Fruit fly (Drosophila melanogaster) whole organism, embryonic: ENCODE measurements around the gene Ptth.

Source experiments
- Asciz ChIP-seq: fragments of 200-800 bp; sonication (Bioruptor generic); optimal IDR thresholded peaks from 2 replicates; lab custom pipeline; 2017; ENCODE audit warnings: missing biosample characterization, mild to moderate bottlenecking, missing genetic modification characterization, missing genetic modification reagents
- CG10321 ChIP-seq: fragments of 200-800 bp; sonication (Bioruptor generic); IDR thresholded peaks from 2 replicates; pipeline ENCODE4 v1.3.6; 2022; ENCODE audit warnings: missing biosample characterization, missing genetic modification characterization
- CG10959 ChIP-seq: fragments of 200-800 bp; sonication (Bioruptor generic); IDR thresholded peaks from 2 replicates; pipeline ENCODE4 v1.3.6; 2022; ENCODE audit warnings: missing biosample characterization, missing genetic modification characterization
- CG11456 ChIP-seq: fragments of 200-800 bp; sonication (Bioruptor generic); IDR thresholded peaks from 3 replicates; pipeline ENCODE4 v1.3.6; 2022; ENCODE audit warnings: missing biosample characterization, missing genetic modification characterization
- CG11723 ChIP-seq: fragments of 200-800 bp; sonication (Bioruptor generic); optimal IDR thresholded peaks from 2 replicates; lab custom pipeline; 2017; ENCODE audit warnings: missing biosample characterization, mild to moderate bottlenecking, missing genetic modification characterization
- CG12219 ChIP-seq: fragments of 200-800 bp; sonication (Bioruptor generic); optimal IDR thresholded peaks from 3 replicates; lab custom pipeline; 2018; ENCODE audit warnings: missing biosample characterization, mild to moderate bottlenecking, missing genetic modification characterization
- CG15011 ChIP-seq: fragments of 200-800 bp; sonication (Bioruptor generic); optimal IDR thresholded peaks from 3 replicates; lab custom pipeline; 2018; ENCODE audit warnings: missing biosample characterization, mild to moderate bottlenecking, missing genetic modification characterization
- CG2120 ChIP-seq: fragments of 200-800 bp; sonication (Bioruptor generic); optimal IDR thresholded peaks from 3 replicates; lab custom pipeline; 2016; ENCODE audit warnings: missing biosample characterization, missing genetic modification characterization
- CG2678 ChIP-seq: fragments of 200-800 bp; sonication (Bioruptor generic); optimal IDR thresholded peaks from 3 replicates; lab custom pipeline; 2019; ENCODE audit warnings: missing biosample characterization, mild to moderate bottlenecking, missing genetic modification characterization, moderate library complexity
- CG31224 ChIP-seq: fragments of 200-800 bp; sonication (Bioruptor generic); IDR thresholded peaks from 2 replicates; pipeline ENCODE4 v1.3.6; 2022; ENCODE audit warnings: missing biosample characterization, missing genetic modification characterization
- CG42726 ChIP-seq: fragments of 200-800 bp; sonication (Bioruptor generic); IDR thresholded peaks from 2 replicates; pipeline ENCODE4 v1.3.6; 2022; ENCODE audit warnings: missing biosample characterization, missing genetic modification characterization; ENCODE audit not compliant: partially characterized antibody
- CG4424 ChIP-seq: fragments of 200-800 bp; sonication (Bioruptor generic); optimal IDR thresholded peaks from 3 replicates; lab custom pipeline; 2016; ENCODE audit warnings: missing biosample characterization, missing genetic modification characterization
- CG4854 ChIP-seq: fragments of 200-800 bp; sonication (Bioruptor generic); optimal IDR thresholded peaks from 2 replicates; lab custom pipeline; 2016; ENCODE audit warnings: missing biosample characterization, missing genetic modification characterization, inconsistent platforms
- CG9727 ChIP-seq: fragments of 200-800 bp; sonication (Bioruptor generic); optimal IDR thresholded peaks from 3 replicates; lab custom pipeline; 2017; ENCODE audit warnings: missing biosample characterization, mild to moderate bottlenecking, missing genetic modification characterization
- CG9797 ChIP-seq: fragments of 200-800 bp; sonication (Bioruptor generic); optimal IDR thresholded peaks from 3 replicates; lab custom pipeline; 2018; ENCODE audit warnings: missing biosample characterization, mild to moderate bottlenecking, missing genetic modification characterization
- CHES-1-like ChIP-seq: fragments of 200-800 bp; sonication (Bioruptor generic); optimal IDR thresholded peaks from 2 replicates; lab custom pipeline; 2016; ENCODE audit warnings: missing biosample characterization, missing genetic modification characterization
- Chrac-16 ChIP-seq: fragments of 200-800 bp; sonication (Bioruptor generic); optimal IDR thresholded peaks from 3 replicates; lab custom pipeline; 2016; ENCODE audit warnings: missing biosample characterization, missing genetic modification characterization
- Deaf1 ChIP-seq: fragments of 200-800 bp; optimal IDR thresholded peaks from 3 replicates; lab custom pipeline; 2019; ENCODE audit warnings: missing biosample characterization, mild to moderate bottlenecking, missing genetic modification characterization, moderate library complexity
- Doc3 ChIP-seq: fragments of 200-800 bp; sonication (Bioruptor generic); IDR thresholded peaks from 3 replicates; pipeline ENCODE4 v1.3.6; 2022; ENCODE audit warnings: missing biosample characterization, missing genetic modification characterization; ENCODE audit not compliant: partially characterized antibody
- Ets65A ChIP-seq: fragments of 200-800 bp; sonication (Bioruptor generic); peaks from one replicate; lab custom pipeline; 2016; ENCODE audit warnings: missing biosample characterization, missing genetic modification characterization
- Hey ChIP-seq: fragments of 200-800 bp; sonication (Bioruptor generic); optimal IDR thresholded peaks from 3 replicates; lab custom pipeline; 2018; ENCODE audit warnings: missing biosample characterization, mild to moderate bottlenecking, missing genetic modification characterization
- Lim3 ChIP-seq: fragments of 200-800 bp; sonication (Bioruptor generic); IDR thresholded peaks from 2 replicates; pipeline ENCODE4 v1.3.6; 2022; ENCODE audit warnings: missing biosample characterization, missing genetic modification characterization
- MBD-R2 ChIP-seq: fragments of 200-800 bp; sonication (Bioruptor generic); IDR thresholded peaks from 2 replicates; pipeline ENCODE4 v1.3.6; 2022; ENCODE audit warnings: missing biosample characterization, missing genetic modification characterization
- Optix ChIP-seq: fragments of 200-800 bp; sonication (Bioruptor generic); IDR thresholded peaks from 3 replicates; pipeline ENCODE4 v1.3.6; 2022; ENCODE audit warnings: missing biosample characterization, missing genetic modification characterization
- Rfx ChIP-seq: fragments of 200-800 bp; sonication (Bioruptor generic); IDR thresholded peaks from 2 replicates; pipeline ENCODE4 v1.3.6; 2022; ENCODE audit warnings: missing biosample characterization, missing genetic modification characterization
- Trl ChIP-seq, 3 experiments: fragments of >200 bp in 2 of 3; fragments of 200-800 bp in 1 of 3; sonication (Bioruptor generic) in 1 of 3; optimal IDR thresholded peaks; 2 replicates in 1 of 3; 3 replicates in 2 of 3; lab custom pipeline; 2016 to 2017; ENCODE audit warnings: missing biosample characterization in 1 of 3, missing genetic modification characterization in 1 of 3
- cg ChIP-seq: fragments of 200-800 bp; sonication (Bioruptor generic); optimal IDR thresholded peaks from 3 replicates; lab custom pipeline; 2019; ENCODE audit warnings: missing biosample characterization, mild to moderate bottlenecking, missing genetic modification characterization, moderate library complexity
- crol ChIP-seq: fragments of 200-800 bp; sonication (Bioruptor generic); IDR thresholded peaks from 2 replicates; pipeline ENCODE4 v1.3.6; 2022; ENCODE audit warnings: missing biosample characterization, missing genetic modification characterization
- dmrt99B ChIP-seq: fragments of 200-800 bp; sonication (Bioruptor generic); optimal IDR thresholded peaks from 2 replicates; lab custom pipeline; 2018; ENCODE audit warnings: missing biosample characterization, mild to moderate bottlenecking, missing genetic modification characterization, moderate library complexity
- en ChIP-seq: fragments of 200-800 bp; sonication (Bioruptor generic); optimal IDR thresholded peaks from 2 replicates; lab custom pipeline; 2016; ENCODE audit warnings: missing biosample characterization, missing genetic modification characterization
- fd3F ChIP-seq: fragments of 200-800 bp; sonication (Bioruptor generic); optimal IDR thresholded peaks from 2 replicates; lab custom pipeline; 2018; ENCODE audit warnings: missing biosample characterization, mild to moderate bottlenecking, missing genetic modification characterization, moderate library complexity
- ftz-f1 ChIP-seq: fragments of 200-800 bp; sonication (Bioruptor generic); optimal IDR thresholded peaks from 2 replicates; lab custom pipeline; 2016; ENCODE audit warnings: missing biosample characterization, missing genetic modification characterization
- grn ChIP-seq: fragments of 200-800 bp; sonication (Bioruptor generic); optimal IDR thresholded peaks from 3 replicates; lab custom pipeline; 2017; ENCODE audit warnings: missing biosample characterization, missing genetic modification characterization
- mirr ChIP-seq: fragments of 200-800 bp; sonication (Bioruptor generic); optimal IDR thresholded peaks from 3 replicates; lab custom pipeline; 2018; ENCODE audit warnings: missing biosample characterization, mild to moderate bottlenecking, missing genetic modification characterization
- nerfin-1 ChIP-seq: fragments of 200-800 bp; sonication (Bioruptor generic); optimal IDR thresholded peaks from 3 replicates; lab custom pipeline; 2019; ENCODE audit warnings: missing biosample characterization, mild to moderate bottlenecking, missing genetic modification characterization, moderate library complexity
- p53 ChIP-seq: fragments of 200-800 bp; sonication (Bioruptor generic); optimal IDR thresholded peaks from 2 replicates; lab custom pipeline; 2016; ENCODE audit warnings: missing biosample characterization, missing genetic modification characterization
- psq ChIP-seq: fragments of 200-800 bp; sonication (Bioruptor generic); optimal IDR thresholded peaks from 2 replicates; lab custom pipeline; 2017; ENCODE audit warnings: missing biosample characterization, missing genetic modification characterization
- repo ChIP-seq: fragments of 200-800 bp; sonication (Bioruptor generic); optimal IDR thresholded peaks from 2 replicates; lab custom pipeline; 2016; ENCODE audit warnings: missing biosample characterization, missing genetic modification characterization
- scrt ChIP-seq: fragments of 200-800 bp; sonication (Bioruptor generic); optimal IDR thresholded peaks from 2 replicates; lab custom pipeline; 2018; ENCODE audit warnings: missing biosample characterization, mild to moderate bottlenecking, missing genetic modification characterization, moderate library complexity
- toy ChIP-seq: fragments of 200-800 bp; sonication (Bioruptor generic); IDR thresholded peaks from 2 replicates; pipeline ENCODE4 v1.3.6; 2022; ENCODE audit warnings: missing biosample characterization, missing genetic modification characterization
- unpg ChIP-seq: fragments of 200-800 bp; sonication (Bioruptor generic); optimal IDR thresholded peaks from 3 replicates; lab custom pipeline; 2018; ENCODE audit warnings: missing biosample characterization, mild to moderate bottlenecking, missing genetic modification characterization, moderate library complexity
- vnd ChIP-seq: fragments of 200-800 bp; sonication (Bioruptor generic); IDR thresholded peaks from 3 replicates; pipeline ENCODE4 v1.3.6; 2022; ENCODE audit warnings: missing biosample characterization, missing genetic modification characterization; ENCODE audit not compliant: partially characterized antibody
- wdn ChIP-seq: fragments of 200-800 bp; sonication (Bioruptor generic); IDR thresholded peaks from 2 replicates; pipeline ENCODE4 v1.3.6; 2022; ENCODE audit warnings: missing biosample characterization, missing genetic modification characterization

Gene Ptth

DNA sequence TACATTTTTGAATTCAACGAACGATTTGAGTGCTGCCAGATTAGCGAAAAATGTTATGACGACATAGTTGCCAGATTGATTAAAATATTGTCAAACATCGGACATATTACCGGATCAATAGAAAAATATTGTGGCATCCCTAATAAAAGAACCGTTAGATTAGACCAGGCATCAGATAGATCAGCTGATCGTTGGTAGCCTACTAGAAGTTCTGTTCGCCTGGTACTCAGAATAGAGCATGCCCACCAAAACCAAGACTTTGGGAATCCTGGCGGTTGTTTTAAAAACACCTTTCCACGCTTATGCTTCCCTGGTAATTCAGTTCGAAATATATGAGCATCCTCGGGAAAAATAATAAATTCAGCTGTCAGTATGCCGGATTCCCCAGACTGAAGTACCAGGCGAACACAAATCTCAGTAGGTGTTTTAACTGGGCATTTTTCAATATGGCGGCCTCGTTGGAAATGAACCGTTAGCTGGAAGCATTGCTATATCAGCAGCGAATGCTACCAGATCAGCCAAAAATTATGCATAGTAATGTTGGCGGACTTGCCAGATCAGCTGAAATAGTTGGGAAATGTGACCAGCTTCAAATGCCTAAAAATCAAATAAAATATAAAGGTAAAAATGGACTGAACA, 36.0 kb downstream of the Ptth start (continued):
- TF ChIP-seq dmrt99B (tag; lab: Kevin White, UChicago) (no peak), ftz-f1 (peak; percentile 57), Chrac-16 (GFP tag; lab: Kevin White, UChicago) (no peak), CG2678 (tag; lab: Kevin White, UChicago) (no peak), cg (GFP tag; lab: Kevin White, UChicago) (peak; percentile 21), Asciz (no peak), CG10959 (no peak), wdn (GFP tag; lab: Robert Waterston, UW) (no peak), CG9727 (GFP tag; lab: Kevin White, UChicago) (peak; percentile 13), nerfin-1 (peak; percentile 58), repo (GFP tag; lab: Kevin White, UChicago) (no peak), CG10321 (no peak), toy (no peak), Lim3 (GFP tag; lab: Robert Waterston, UW) (no peak), Optix (GFP tag; lab: Robert Waterston, UW) (no peak), CG12219 (peak; percentile 30), Rfx (GFP tag; lab: Robert Waterston, UW) (peak; percentile 47; the same call in 1 of the 2 replicates), en (GFP tag; lab: Kevin White, UChicago) (no peak), mirr (GFP tag; lab: Kevin White, UChicago) (peak; percentile 37), CG2120 (no peak), Doc3 (GFP tag; lab: Robert Waterston, UW) (peak; percentile 61; the same call in 1 of the 3 replicates), unpg (GFP tag; lab: Kevin White, UChicago) (peak; percentile 19), vnd (GFP tag; lab: Robert Waterston, UW) (peak; percentile 51; the same call in 2 of the 3 replicates), CG31224 (GFP tag; lab: Robert Waterston, UW) (peak; percentile 100), Deaf1 (peak; percentile 26), MBD-R2 (no peak; the same call in 1 of the 2 replicates), crol (GFP tag; lab: Robert Waterston, UW) (no peak), CG9797 (GFP tag; lab: Kevin White, UChicago) (peak; percentile 85), Hey (no peak), CG11456 (peak; percentile 19; the same call in 1 of the 3 replicates), CG4854 (GFP tag; lab: Kevin White, UChicago) (no peak), CG4424 (GFP tag; lab: Kevin White, UChicago) (no peak), CHES-1-like (no peak), scrt (GFP tag; lab: Kevin White, UChicago) (no peak), Ets65A (peak; percentile 62), CG42726 (peak; percentile 28), fd3F (GFP tag; lab: Kevin White, UChicago) (no peak), p53 (GFP tag; lab: Kevin White, UChicago) (no peak), CG15011 (GFP tag; lab: Kevin White, UChicago) (no peak)

DNA sequence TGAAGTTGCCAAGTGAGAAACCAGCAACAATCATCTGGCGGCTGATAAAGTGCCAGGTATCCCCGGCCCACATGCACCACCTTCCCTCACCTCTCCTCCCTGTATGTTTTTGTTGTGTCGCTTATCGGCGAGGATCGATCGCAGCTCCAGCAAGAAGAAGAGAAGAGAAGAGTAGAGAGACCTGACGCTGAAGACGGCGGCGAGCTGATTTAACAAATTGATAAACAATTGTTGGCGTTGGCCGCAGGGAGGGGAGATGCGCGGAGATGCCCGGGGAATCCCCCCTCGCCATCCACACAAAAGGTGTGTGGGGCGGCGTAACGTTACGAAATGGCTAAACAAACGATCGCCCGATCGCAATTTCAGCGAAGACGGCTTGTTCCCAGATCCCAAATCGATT, 43.0 kb downstream of the Ptth start:
- TF ChIP-seq psq (GFP tag; lab: Kevin White, UChicago), result no peak
- TF ChIP-seq crol (GFP tag; lab: Robert Waterston, UW), result peak; percentile 79
- no peak for TF ChIP-seq CG11723
- TF ChIP-seq ftz-f1, result no peak
- TF ChIP-seq Trl (optimal IDR thresholded peaks at IDR 0.05; lab: Kevin White, UChicago), result no peak
- TF ChIP-seq Trl (GFP tag; optimal IDR thresholded peaks at IDR 0.05; lab: Kevin White, UChicago), result no peak
- TF ChIP-seq grn (GFP tag; lab: Kevin White, UChicago), result peak; percentile 81
- no peak for TF ChIP-seq dmrt99B (tag; lab: Kevin White, UChicago)
